Fruit fly (Drosophila melanogaster): Measurements from ENCODE around the gene NijA.

NijA gene

dm6 chr3L:10660744-10661589, 35.7 kb downstream of the NijA start, which contains the start of the genes CG32066 and CG8003 (continued):
- TF ChIP-seq ewg (GFP tag; optimal IDR thresholded peaks at IDR 0.05) (no peak), NK7.1 (GFP tag; optimal IDR thresholded peaks at IDR 0.05) (no peak), Ets97D (GFP tag; optimal IDR thresholded peaks at IDR 0.05) (peak; percentile 5), Atf-2 (GFP tag; optimal IDR thresholded peaks at IDR 0.05) (no peak), Hey (tag; optimal IDR thresholded peaks at IDR 0.05) (no peak), Doc3 (GFP tag; IDR thresholded peaks at IDR 0.05; ENCODE audit: partially characterized antibody) (peak; percentile 83; the same call in 2 of the 3 replicates), HLH4C (GFP tag; IDR thresholded peaks at IDR 0.05; ENCODE audit: partially characterized antibody) (peak; percentile 67; the same call in 2 of the 3 replicates), CG17802 (tag; optimal IDR thresholded peaks at IDR 0.05) (no peak), gcm (GFP tag; optimal IDR thresholded peaks at IDR 0.05) (no peak), CG7556 (GFP tag; optimal IDR thresholded peaks at IDR 0.05) (peak; percentile 54), CG10366 (GFP tag; IDR thresholded peaks at IDR 0.05) (no peak; the same call in 1 of the 2 replicates), Hand (GFP tag; optimal IDR thresholded peaks at IDR 0.05) (peak; percentile 2), D19A (tag; optimal IDR thresholded peaks at IDR 0.05) (no peak), zfh2 (GFP tag; optimal IDR thresholded peaks at IDR 0.05) (peak; percentile 27), gem (tag; optimal IDR thresholded peaks at IDR 0.05) (peak; percentile 72), slp2 (GFP tag; optimal IDR thresholded peaks at IDR 0.05) (peak; percentile 20), CG30020 (tag; optimal IDR thresholded peaks at IDR 0.05) (peak; percentile 60), Fer1 (GFP tag; optimal IDR thresholded peaks at IDR 0.05) (peak; percentile 68), sqz (GFP tag; optimal IDR thresholded peaks at IDR 0.05) (peak; percentile 85), vfl (GFP tag; optimal IDR thresholded peaks at IDR 0.05) (peak; percentile 40), Lpt (GFP tag; optimal IDR thresholded peaks at IDR 0.05) (no peak), CG8944 (GFP tag; optimal IDR thresholded peaks at IDR 0.05) (no peak), Ravus (GFP tag; IDR thresholded peaks at IDR 0.05) (no peak), Spps (tag; optimal IDR thresholded peaks at IDR 0.05) (no peak), CG14050 (GFP tag; IDR thresholded peaks at IDR 0.05) (0 out of 3 replicates have a peak, but pooled peaks have one; percentile 32), zen2 (GFP tag; IDR thresholded peaks at IDR 0.05; ENCODE audit: partially characterized antibody) (no peak; the same call in 2 of the 3 replicates), CG5953 (GFP tag; IDR thresholded peaks at IDR 0.05) (0 out of 2 replicates have a peak, but pooled peaks have one; percentile 25), disco-r (GFP tag; optimal IDR thresholded peaks at IDR 0.05) (no peak), lov (optimal IDR thresholded peaks at IDR 0.05) (no peak), lov (GFP tag; IDR thresholded peaks at IDR 0.05) (no peak), CG17359 (tag; optimal IDR thresholded peaks at IDR 0.05) (peak; percentile 4), CG10979 (tag; optimal IDR thresholded peaks at IDR 0.05) (no peak), Asciz (GFP tag; optimal IDR thresholded peaks at IDR 0.05) (peak; percentile 9), psq (GFP tag; optimal IDR thresholded peaks at IDR 0.05) (no peak), Poxn (GFP tag; IDR thresholded peaks at IDR 0.05) (no peak), peb (GFP tag; IDR thresholded peaks at IDR 0.05) (no peak), gcm2 (GFP tag; optimal IDR thresholded peaks at IDR 0.05) (no peak), PHDP (tag; optimal IDR thresholded peaks at IDR 0.05) (peak; percentile 12), otp (GFP tag; IDR thresholded peaks at IDR 0.05) (no peak), CG4424 (GFP tag; optimal IDR thresholded peaks at IDR 0.05) (no peak), insv (GFP tag; optimal IDR thresholded peaks at IDR 0.05) (no peak), CkIIα-i1 (GFP tag; IDR thresholded peaks at IDR 0.05) (no peak), CG30431 (GFP tag; optimal IDR thresholded peaks at IDR 0.05) (no peak), Gug (GFP tag; IDR thresholded peaks at IDR 0.05) (peak; percentile 67; the same call in 2 of the 4 replicates), Atf6 (GFP tag; IDR thresholded peaks at IDR 0.05) (peak; percentile 40; the same call in 1 of the 2 replicates), btn (GFP tag; optimal IDR thresholded peaks at IDR 0.05) (no peak), CG13775 (GFP tag; optimal IDR thresholded peaks at IDR 0.05) (peak; percentile 55), CG7745 (tag; optimal IDR thresholded peaks at IDR 0.05) (no peak), CG7963 (GFP tag; IDR thresholded peaks at IDR 0.05; ENCODE audit: partially characterized antibody) (peak; percentile 85)
